Worm (Caenorhabditis elegans): ENCODE results near the gene nhr-170.
"Not testable (repeated sequence)": the region's sequence is repeated elsewhere in the genome, so short reads cannot be mapped to it uniquely, and the experiment has no call there.

Gene nhr-170

DNA sequence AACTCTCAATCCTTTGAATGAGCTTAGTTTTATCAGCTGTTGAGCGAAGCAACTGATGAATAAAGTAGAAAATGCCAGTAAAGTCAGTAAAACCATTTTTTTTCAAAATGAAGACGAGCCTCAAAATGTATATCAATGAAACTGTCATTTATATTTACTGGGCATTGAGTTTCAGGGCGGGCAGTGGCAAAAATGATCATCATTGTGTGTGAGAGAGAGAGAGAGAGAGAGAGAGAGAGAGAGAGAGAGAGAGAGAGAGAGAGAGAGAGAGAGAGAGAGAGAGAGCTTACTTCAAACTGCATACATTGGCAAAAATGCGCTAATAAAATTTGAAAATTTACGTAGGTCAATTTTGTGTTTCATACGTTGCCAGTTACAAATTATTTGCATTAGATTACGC lies 40.5 kb downstream of the nhr-170 start, which contains the start of gene F11D11.3:
TSS of gene F11D11.3 (minus strand) at position 101 of the 400 bp plus-strand sequence.
- TF ChIP-seq ref-1 (GFP tag; conservative IDR thresholded peaks at IDR 0.05): no peak
- TF ChIP-seq klf-2 (GFP tag; conservative IDR thresholded peaks at IDR 0.05): no peak
- TF ChIP-seq ztf-23 (GFP tag; IDR thresholded peaks at IDR 0.05): no peak
- TF ChIP-seq ztf-29 (GFP tag; IDR thresholded peaks at IDR 0.05): no peak
- TF ChIP-seq cog-1 (tag; optimal IDR thresholded peaks at IDR 0.05): no peak
- no peak for TF ChIP-seq flt-1 (GFP tag; IDR thresholded peaks at IDR 0.05)
- no peak for TF ChIP-seq med-1 (GFP tag; optimal IDR thresholded peaks at IDR 0.05; ENCODE audit: insufficient read depth)
- no peak for TF ChIP-seq T22C8.4 (GFP tag; IDR thresholded peaks at IDR 0.05)
- TF ChIP-seq tab-1 (GFP tag; IDR thresholded peaks at IDR 0.05): no peak

DNA sequence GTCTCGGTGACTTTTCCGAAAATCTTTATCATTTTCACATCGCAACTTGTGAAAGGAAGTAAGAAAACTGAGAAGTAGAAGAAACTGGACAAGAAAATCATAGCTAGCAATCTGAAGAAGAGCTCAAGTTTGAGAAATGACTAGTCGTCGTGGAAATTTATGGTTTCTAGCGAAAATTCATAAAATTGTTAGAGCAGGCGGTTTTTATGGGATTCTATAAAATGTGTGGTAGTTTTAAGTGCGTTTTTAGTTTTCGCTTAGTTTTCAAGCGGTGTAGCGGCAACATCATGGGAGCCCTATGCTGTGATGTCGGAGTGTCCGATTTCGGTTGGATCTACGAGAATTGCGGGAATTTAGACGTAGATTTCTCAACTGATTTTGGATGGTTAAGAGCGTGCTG lies 46.3 kb downstream of the nhr-170 start, which contains the start of gene clec-254:
TSS of gene clec-254 (minus strand) at position 101 of the 400 bp plus-strand sequence.
- not testable (repeated sequence) for TF ChIP-seq ztf-23 (GFP tag; IDR thresholded peaks at IDR 0.05); klf-2 (GFP tag; conservative IDR thresholded peaks at IDR 0.05); tab-1 (GFP tag; IDR thresholded peaks at IDR 0.05)

DNA sequence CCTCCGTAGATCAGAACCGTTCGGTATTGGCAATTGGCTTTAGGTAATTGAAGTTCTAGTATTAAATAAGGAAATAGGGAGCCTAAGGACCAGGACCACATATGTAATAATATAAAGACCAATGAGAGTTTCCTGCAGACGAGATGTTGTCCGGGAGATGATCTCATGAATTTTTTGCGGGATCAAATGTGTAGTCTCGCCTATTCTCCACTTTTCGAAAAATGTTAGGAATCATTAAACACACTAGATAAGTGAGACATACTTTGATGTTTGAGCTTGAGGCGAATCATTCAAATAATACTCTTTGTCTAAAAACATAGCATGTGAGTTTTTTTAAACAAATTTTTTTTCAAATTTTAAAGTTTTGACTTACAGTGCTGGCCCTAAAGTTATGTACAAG lies 47.6 kb downstream of the nhr-170 start, which contains the start of gene F11D11.6:
TSS of gene F11D11.6 (minus strand) at position 101 of the 400 bp plus-strand sequence.
- TF ChIP-seq klf-2 (GFP tag; conservative IDR thresholded peaks at IDR 0.05): no peak
- TF ChIP-seq flt-1 (GFP tag; IDR thresholded peaks at IDR 0.05): no peak

DNA sequence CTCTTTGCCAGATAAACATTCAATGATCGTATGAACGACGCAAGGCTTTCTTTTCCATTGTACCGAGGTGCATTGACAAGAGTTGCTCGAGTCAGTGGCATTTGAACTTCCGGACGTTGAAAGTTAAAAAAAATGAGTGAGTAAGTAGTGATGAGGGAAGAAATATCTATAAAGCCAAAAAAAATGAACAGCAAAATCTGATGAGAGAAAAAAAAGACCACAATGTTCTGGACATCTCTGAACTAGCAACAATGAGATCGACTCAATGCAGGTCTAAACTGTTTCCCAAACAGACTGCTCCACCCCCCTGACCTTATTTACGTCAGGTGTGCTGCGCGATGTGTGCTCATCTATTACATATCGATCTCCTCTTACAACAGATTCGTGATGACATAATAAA lies 50.2 kb downstream of the nhr-170 start, which contains the start of the genes F11D11.21 and F11D11.12:
TSS of gene F11D11.21 (minus strand) at position 101 of the 400 bp plus-strand sequence.
TSS of gene F11D11.12 (minus strand) at position 238 of the 400 bp plus-strand sequence.
- TF ChIP-seq ztf-23 (GFP tag; IDR thresholded peaks at IDR 0.05) (0 out of 2 replicates have a peak, but pooled peaks have one; percentile 6), med-1 (GFP tag; optimal IDR thresholded peaks at IDR 0.05; ENCODE audit: insufficient read depth) (no peak)

DNA sequence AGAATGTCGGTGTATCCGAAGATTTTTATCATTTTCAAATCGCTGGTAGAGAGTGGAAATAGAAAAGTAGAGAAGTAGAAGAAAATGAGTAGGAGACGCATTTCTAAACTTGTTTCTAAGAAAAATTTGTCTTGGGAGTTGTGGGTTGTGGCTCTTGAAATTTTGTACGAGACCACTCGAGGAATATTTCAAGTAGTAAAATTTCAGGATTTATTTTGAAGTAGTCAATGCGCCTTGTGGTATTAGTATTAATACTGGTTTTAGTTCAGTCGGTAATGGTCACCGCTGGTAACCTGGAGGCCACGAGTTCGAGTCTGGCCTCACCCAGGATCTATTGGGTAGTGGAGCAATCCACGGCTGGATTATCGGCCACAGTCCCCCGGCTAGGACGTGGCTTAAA lies 51.9 kb downstream of the nhr-170 start, which contains the start of gene clec-252:
TSS of gene clec-252 (minus strand) at position 101 of the 400 bp plus-strand sequence.
- TF ChIP-seq med-1 (GFP tag; optimal IDR thresholded peaks at IDR 0.05; ENCODE audit: insufficient read depth) (no peak), ztf-29 (GFP tag; IDR thresholded peaks at IDR 0.05) (no peak), T22C8.4 (GFP tag; IDR thresholded peaks at IDR 0.05) (no peak), klf-2 (GFP tag; conservative IDR thresholded peaks at IDR 0.05) (no peak), ref-1 (GFP tag; conservative IDR thresholded peaks at IDR 0.05) (no peak), cog-1 (tag; optimal IDR thresholded peaks at IDR 0.05) (no peak)

DNA sequence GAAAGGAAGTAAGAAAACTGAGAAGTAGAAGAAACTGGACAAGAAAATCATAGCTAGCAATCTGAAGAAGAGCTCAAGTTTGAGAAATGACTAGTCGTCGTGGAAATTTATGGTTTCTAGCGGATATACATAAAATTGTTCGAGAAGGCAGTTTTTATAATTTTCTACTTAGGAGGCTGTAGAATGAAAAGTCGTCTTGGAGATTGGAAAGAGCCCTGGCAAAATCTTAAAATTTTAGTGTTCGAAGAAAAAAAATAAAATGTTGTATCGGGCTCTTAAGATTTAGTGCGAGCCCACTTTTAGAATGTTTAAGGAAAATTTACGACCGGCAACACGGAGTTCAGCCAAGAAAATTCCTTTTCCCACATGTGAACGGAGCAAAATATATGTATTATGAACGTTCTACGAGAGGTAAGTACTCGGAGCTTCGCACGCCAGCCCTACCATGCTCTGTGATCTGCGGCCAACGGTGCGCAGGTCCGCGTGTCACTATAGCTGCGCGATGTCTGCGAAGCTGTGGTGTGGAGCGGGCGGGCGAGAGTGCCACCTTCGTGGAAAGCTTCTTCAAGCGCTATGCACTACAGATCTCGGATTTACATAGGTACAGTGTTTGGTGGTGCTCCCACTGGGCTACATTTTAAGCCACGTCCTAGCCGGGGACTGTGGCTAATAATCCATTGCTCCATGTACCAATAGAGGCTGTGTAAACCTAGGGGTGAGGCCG lies 53.5 kb downstream of the nhr-170 start, which contains the start of gene clec-251:
TSS of gene clec-251 (minus strand) at position 51 of the 724 bp plus-strand sequence.
- TF ChIP-seq flt-1 (GFP tag; IDR thresholded peaks at IDR 0.05) (no peak), ztf-23 (GFP tag; IDR thresholded peaks at IDR 0.05) (no peak), ref-1 (GFP tag; conservative IDR thresholded peaks at IDR 0.05) (no peak), tab-1 (GFP tag; IDR thresholded peaks at IDR 0.05) (no peak), T22C8.4 (GFP tag; IDR thresholded peaks at IDR 0.05) (no peak), ztf-29 (GFP tag; IDR thresholded peaks at IDR 0.05) (no peak), cog-1 (tag; optimal IDR thresholded peaks at IDR 0.05) (no peak), klf-2 (GFP tag; conservative IDR thresholded peaks at IDR 0.05) (no peak), med-1 (GFP tag; optimal IDR thresholded peaks at IDR 0.05; ENCODE audit: insufficient read depth) (no peak)
